Fruit fly (Drosophila melanogaster): ENCODE data around the gene Sfxn1-3.

The Sfxn1-3 gene

DNA sequence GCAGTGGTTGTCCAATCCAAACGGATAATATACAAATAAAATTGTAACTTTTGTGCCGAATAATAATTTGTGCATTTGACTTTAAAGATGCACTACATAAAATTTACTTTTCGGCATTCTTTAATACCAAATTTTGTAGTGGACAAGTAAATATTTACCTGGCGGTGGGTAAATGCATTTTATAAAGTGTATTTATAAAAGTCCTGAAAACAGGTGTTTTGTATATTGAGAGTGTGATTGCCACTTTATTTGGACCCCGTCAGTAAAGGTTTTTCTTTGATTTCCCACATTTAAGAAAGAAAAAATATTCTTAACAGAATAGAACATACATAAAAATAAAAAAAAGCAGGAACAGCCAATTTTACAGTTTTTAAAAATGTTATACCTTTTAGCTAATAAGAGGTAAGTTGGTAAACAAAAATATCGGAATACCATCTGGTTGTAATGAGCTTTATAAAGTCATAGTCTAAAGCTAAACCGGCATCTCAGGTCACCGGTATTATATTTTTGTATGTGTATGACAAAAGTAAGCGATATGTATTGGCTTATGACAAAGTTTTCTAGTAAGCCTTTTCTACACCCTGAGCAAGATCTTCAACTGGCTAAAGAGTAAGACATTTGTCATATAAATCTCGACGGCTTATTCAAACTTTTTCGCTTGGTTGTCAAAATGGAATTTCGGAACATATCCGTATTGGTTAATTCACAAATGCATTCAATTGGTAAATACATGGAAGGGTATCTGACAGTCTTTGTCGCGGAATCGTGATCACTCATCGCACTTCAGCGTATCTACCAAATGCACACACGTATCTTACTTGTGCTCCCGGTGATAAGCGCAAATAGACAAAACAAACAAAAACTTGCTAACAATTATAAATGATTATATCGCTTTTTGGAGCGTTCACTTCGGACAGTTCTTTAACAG is 16.5 kb downstream of the Sfxn1-3 start (continued):
- TF ChIP-seq CG17385 (GFP tag; optimal IDR thresholded peaks at IDR 0.05) (peak; percentile 82), CG11093 (GFP tag; IDR thresholded peaks at IDR 0.05) (peak; percentile 83), CG1602 (GFP tag; optimal IDR thresholded peaks at IDR 0.05) (peak; percentile 83), ind (GFP tag; optimal IDR thresholded peaks at IDR 0.05) (peak; percentile 91), gem (tag; optimal IDR thresholded peaks at IDR 0.05) (peak; percentile 94), CG4404 (GFP tag; IDR thresholded peaks at IDR 0.05) (peak; percentile 46; the same call in 1 of the 2 replicates), CG12071 (GFP tag; optimal IDR thresholded peaks at IDR 0.05) (peak; percentile 89), slp2 (GFP tag; optimal IDR thresholded peaks at IDR 0.05) (peak; percentile 73), CG18262 (tag; optimal IDR thresholded peaks at IDR 0.05) (peak; percentile 89), CG3163 (GFP tag; optimal IDR thresholded peaks at IDR 0.05) (peak; percentile 62), CG9876 (GFP tag; optimal IDR thresholded peaks at IDR 0.05) (peak; percentile 81), wek (GFP tag; optimal IDR thresholded peaks at IDR 0.05) (peak; percentile 52), CG2129 (GFP tag; IDR thresholded peaks at IDR 0.05; ENCODE audit: partially characterized antibody) (no peak), Atf6 (GFP tag; IDR thresholded peaks at IDR 0.05) (peak; percentile 95), C15 (GFP tag; IDR thresholded peaks at IDR 0.05) (0 out of 3 replicates have a peak, but pooled peaks have one; percentile 41), psq (GFP tag; optimal IDR thresholded peaks at IDR 0.05) (peak; percentile 41), CG15514 (GFP tag; optimal IDR thresholded peaks at IDR 0.05) (peak; percentile 78), CG8388 (GFP tag; optimal IDR thresholded peaks at IDR 0.05) (peak; percentile 81), CG4328 (GFP tag; optimal IDR thresholded peaks at IDR 0.05) (peak; percentile 17), tin (GFP tag; optimal IDR thresholded peaks at IDR 0.05) (peak; percentile 75), gro (GFP tag; optimal IDR thresholded peaks at IDR 0.05) (peak; percentile 95), CG9727 (GFP tag; optimal IDR thresholded peaks at IDR 0.05) (peak; percentile 82), fd3F (GFP tag; optimal IDR thresholded peaks at IDR 0.05) (peak; percentile 79), Spps (tag; optimal IDR thresholded peaks at IDR 0.05) (peak; percentile 41), Dad (GFP tag; optimal IDR thresholded peaks at IDR 0.05) (peak; percentile 82), ewg (GFP tag; optimal IDR thresholded peaks at IDR 0.05) (peak; percentile 77), CG9817 (tag; optimal IDR thresholded peaks at IDR 0.05) (peak; percentile 70), ash1 (GFP tag; optimal IDR thresholded peaks at IDR 0.05) (peak; percentile 4), CG2875 (GFP tag; optimal IDR thresholded peaks at IDR 0.05) (peak; percentile 75), toy (GFP tag; IDR thresholded peaks at IDR 0.05) (no peak), Ptx1 (GFP tag; IDR thresholded peaks at IDR 0.05) (peak; percentile 91), Nf-YA (GFP tag; IDR thresholded peaks at IDR 0.05) (peak; percentile 74), sisA (GFP tag; IDR thresholded peaks at IDR 0.05) (peak; percentile 87), Atf-2 (GFP tag; optimal IDR thresholded peaks at IDR 0.05) (peak; percentile 79), dysf (GFP tag; IDR thresholded peaks at IDR 0.05) (peak; percentile 94), Hand (GFP tag; optimal IDR thresholded peaks at IDR 0.05) (peak; percentile 66), CG7928 (GFP tag; optimal IDR thresholded peaks at IDR 0.05) (peak; percentile 39), jigr1 (GFP tag; IDR thresholded peaks at IDR 0.05) (0 out of 3 replicates have a peak, but pooled peaks have one; percentile 50), gfzf (GFP tag; optimal IDR thresholded peaks at IDR 0.05) (no peak), en (GFP tag; optimal IDR thresholded peaks at IDR 0.05) (peak; percentile 73), pho (GFP tag; optimal IDR thresholded peaks at IDR 0.05) (peak; percentile 89), tll (GFP tag; optimal IDR thresholded peaks at IDR 0.05) (no peak), Adf1 (GFP tag; IDR thresholded peaks at IDR 0.05) (peak; percentile 53), CG34376 (GFP tag; optimal IDR thresholded peaks at IDR 0.05) (peak; percentile 70), Camta (GFP tag; optimal IDR thresholded peaks at IDR 0.05) (peak; percentile 79), abd-A (tag; optimal IDR thresholded peaks at IDR 0.05) (no peak), B-H1 (GFP tag; IDR thresholded peaks at IDR 0.05) (peak; percentile 83), Xbp1 (GFP tag; optimal IDR thresholded peaks at IDR 0.05) (peak; percentile 87)
